Fruit fly (Drosophila melanogaster): ENCODE data around the gene CG7992.
A peak's percentile ranks its signal among the peaks of the same experiment; 100 is the strongest.

CG7992 gene

DNA sequence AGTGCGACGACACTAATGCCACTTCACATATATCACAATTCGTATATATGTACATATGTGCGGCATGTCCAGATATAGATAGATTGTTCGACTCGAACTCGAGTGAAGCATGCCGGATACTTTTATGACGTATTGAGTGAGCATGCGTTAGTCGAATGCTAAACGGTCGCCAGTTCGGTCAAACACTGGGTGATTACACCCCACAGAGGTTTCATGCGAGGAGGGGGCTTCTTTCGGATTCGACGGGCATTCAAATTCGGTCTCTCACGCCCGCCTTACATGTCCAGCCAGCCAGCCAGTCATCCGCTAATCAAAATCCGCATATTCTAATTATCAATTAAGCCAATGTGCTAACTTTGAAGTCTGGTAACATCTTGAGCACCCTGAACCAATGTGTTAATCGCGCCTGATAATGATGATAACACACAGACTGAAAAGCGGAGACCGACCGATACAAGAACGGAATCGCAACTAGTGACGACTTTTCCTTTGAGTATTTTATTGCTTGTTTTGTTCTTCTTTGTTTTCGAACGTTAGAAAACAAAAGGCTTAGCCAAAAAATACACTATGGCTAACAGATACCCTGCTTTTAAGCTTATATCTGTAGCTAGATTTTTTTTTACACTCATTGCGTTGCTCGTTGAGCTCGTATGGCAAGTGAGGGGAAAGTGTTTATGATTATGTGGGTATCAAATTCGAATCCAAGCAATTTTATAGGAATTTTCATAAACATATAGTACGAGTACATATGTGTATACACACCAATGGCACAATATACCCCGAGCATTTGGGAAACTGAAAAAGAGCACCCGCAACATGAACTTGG, 44.9 kb upstream of the CG7992 start:
- TF ChIP-seq CG33017 (tag; optimal IDR thresholded peaks at IDR 0.05) (no peak), CG14711 (tag; optimal IDR thresholded peaks at IDR 0.05) (peak; percentile 39), kay (GFP tag; ENCODE audit: borderline replicate concordance) (no peak), tj (GFP tag; optimal IDR thresholded peaks at IDR 0.05) (peak; percentile 24), CG11617 (GFP tag; optimal IDR thresholded peaks at IDR 0.05) (peak; percentile 2), ovo (GFP tag; optimal IDR thresholded peaks at IDR 0.05) (no peak), cic (GFP tag; optimal IDR thresholded peaks at IDR 0.05) (no peak), Mnt (GFP tag; optimal IDR thresholded peaks at IDR 0.05) (no peak), bab1 (GFP tag; optimal IDR thresholded peaks at IDR 0.05) (no peak), Crg-1 (GFP tag; optimal IDR thresholded peaks at IDR 0.05) (no peak)

DNA sequence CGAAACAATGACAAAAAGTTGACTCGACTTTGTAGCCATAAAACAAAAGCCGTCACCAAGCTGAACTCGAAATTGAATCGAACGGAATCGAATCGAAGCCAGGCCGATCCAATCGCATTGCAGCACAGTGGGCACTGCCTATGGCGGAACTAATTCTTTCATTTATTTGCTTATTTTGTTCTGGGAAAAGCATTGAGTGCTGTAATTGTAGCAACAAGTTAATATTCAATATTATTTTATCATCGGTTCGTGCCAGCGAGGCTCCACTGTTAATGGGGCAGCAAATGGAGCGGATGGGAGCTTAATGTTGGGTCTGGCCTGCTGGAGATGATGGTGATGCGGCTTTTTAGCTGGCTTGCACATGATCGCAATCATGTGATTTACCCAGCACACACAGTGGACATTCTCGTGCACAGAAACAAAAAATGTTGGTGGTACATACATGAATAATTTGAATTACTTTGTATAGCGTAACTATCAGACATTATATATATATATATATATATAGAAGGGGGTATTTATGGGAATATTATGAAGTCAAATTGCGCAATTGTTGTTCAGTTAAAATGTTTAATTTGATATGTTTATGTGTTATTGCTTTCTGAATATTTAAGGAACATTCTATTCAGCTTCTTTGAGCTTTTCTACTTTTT, 42.4 kb upstream of the CG7992 start:
- TF ChIP-seq Crg-1 (GFP tag; optimal IDR thresholded peaks at IDR 0.05) (peak; percentile 32), ovo (GFP tag; optimal IDR thresholded peaks at IDR 0.05) (no peak), Hr96 (GFP tag; optimal IDR thresholded peaks at IDR 0.05) (peak; percentile 66), CG14711 (tag; optimal IDR thresholded peaks at IDR 0.05) (peak; percentile 69), tj (GFP tag; optimal IDR thresholded peaks at IDR 0.05) (peak; percentile 50), Clk (GFP tag; optimal IDR thresholded peaks at IDR 0.05) (peak; percentile 9), kay (GFP tag; ENCODE audit: borderline replicate concordance) (peak; percentile 64), CG7045 (GFP tag; optimal IDR thresholded peaks at IDR 0.05) (peak; percentile 60), CG7101 (tag; optimal IDR thresholded peaks at IDR 0.05) (peak; percentile 73), CG5204 (GFP tag; optimal IDR thresholded peaks at IDR 0.05) (peak; percentile 58), cic (GFP tag; optimal IDR thresholded peaks at IDR 0.05) (no peak), CG33017 (tag; optimal IDR thresholded peaks at IDR 0.05) (peak; percentile 44), CG12768 (GFP tag; optimal IDR thresholded peaks at IDR 0.05) (peak; percentile 47), Mnt (GFP tag; optimal IDR thresholded peaks at IDR 0.05) (peak; percentile 39), pad (GFP tag; optimal IDR thresholded peaks at IDR 0.05) (peak; percentile 60), CG11617 (GFP tag; optimal IDR thresholded peaks at IDR 0.05) (peak; percentile 54), bab1 (GFP tag; optimal IDR thresholded peaks at IDR 0.05) (peak; percentile 92), CG1620 (GFP tag; optimal IDR thresholded peaks at IDR 0.05) (peak; percentile 69), cnc (optimal IDR thresholded peaks at IDR 0.05) (no peak), toe (GFP tag; optimal IDR thresholded peaks at IDR 0.05) (peak; percentile 22)

DNA sequence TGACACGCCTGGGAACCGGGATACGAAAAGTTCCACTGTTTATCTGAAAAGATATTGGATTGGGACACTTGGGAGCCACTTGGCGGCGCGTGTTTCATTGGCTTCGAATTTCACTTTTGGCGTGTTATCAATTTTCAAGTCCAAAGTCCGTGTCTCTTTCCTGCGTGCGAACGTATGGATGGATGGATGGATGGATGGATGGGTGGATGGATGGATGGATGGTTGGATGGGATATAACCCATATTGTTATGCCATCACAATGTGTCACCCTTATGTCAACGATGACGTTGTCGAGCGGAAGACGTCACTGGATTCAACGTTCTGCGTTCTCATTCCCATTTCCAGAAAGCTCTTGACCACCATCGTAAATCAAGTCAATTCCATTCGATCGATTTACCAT, 40.7 kb upstream of the CG7992 start:
- TF ChIP-seq CG11617 (GFP tag; optimal IDR thresholded peaks at IDR 0.05): no peak
- no peak for TF ChIP-seq cic (GFP tag; optimal IDR thresholded peaks at IDR 0.05)
- TF ChIP-seq ovo (GFP tag; optimal IDR thresholded peaks at IDR 0.05): no peak
- no peak for TF ChIP-seq CG33017 (tag; optimal IDR thresholded peaks at IDR 0.05)
- no peak for TF ChIP-seq kay (GFP tag; ENCODE audit: borderline replicate concordance)
- no peak for TF ChIP-seq Mnt (GFP tag; optimal IDR thresholded peaks at IDR 0.05)
- no peak for TF ChIP-seq CG5204 (GFP tag; optimal IDR thresholded peaks at IDR 0.05)
- no peak for TF ChIP-seq pad (GFP tag; optimal IDR thresholded peaks at IDR 0.05)
- TF ChIP-seq CG12768 (GFP tag; optimal IDR thresholded peaks at IDR 0.05): no peak

DNA sequence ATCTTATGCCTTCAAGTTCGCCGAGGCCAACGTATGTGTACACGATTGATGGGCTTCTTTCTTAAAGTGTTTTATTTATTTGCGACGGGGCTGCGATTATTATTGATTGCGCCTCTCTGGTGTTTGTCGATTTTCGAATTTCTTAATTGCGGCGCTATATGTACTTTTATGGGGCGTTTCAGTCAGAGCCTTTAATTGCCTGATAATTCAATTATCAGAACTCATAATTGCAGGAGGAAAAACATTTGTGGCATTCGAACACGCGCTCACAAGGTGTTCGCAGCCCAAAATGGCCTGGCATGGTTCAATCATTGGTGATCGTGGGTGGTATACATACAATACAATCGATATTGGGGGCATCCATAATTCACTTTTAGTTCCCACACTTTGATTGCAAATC, 39.2 kb upstream of the CG7992 start:
- TF ChIP-seq toe (GFP tag; optimal IDR thresholded peaks at IDR 0.05) (no peak), CG12768 (GFP tag; optimal IDR thresholded peaks at IDR 0.05) (no peak), Mnt (GFP tag; optimal IDR thresholded peaks at IDR 0.05) (no peak), ovo (GFP tag; optimal IDR thresholded peaks at IDR 0.05) (no peak), pad (GFP tag; optimal IDR thresholded peaks at IDR 0.05) (no peak), CG7045 (GFP tag; optimal IDR thresholded peaks at IDR 0.05) (no peak), bab1 (GFP tag; optimal IDR thresholded peaks at IDR 0.05) (no peak), CG1620 (GFP tag; optimal IDR thresholded peaks at IDR 0.05) (no peak), CG7101 (tag; optimal IDR thresholded peaks at IDR 0.05) (no peak), cic (GFP tag; optimal IDR thresholded peaks at IDR 0.05) (no peak), CG14711 (tag; optimal IDR thresholded peaks at IDR 0.05) (no peak), cnc (optimal IDR thresholded peaks at IDR 0.05) (no peak), CG5204 (GFP tag; optimal IDR thresholded peaks at IDR 0.05) (no peak), CG11617 (GFP tag; optimal IDR thresholded peaks at IDR 0.05) (no peak)

DNA sequence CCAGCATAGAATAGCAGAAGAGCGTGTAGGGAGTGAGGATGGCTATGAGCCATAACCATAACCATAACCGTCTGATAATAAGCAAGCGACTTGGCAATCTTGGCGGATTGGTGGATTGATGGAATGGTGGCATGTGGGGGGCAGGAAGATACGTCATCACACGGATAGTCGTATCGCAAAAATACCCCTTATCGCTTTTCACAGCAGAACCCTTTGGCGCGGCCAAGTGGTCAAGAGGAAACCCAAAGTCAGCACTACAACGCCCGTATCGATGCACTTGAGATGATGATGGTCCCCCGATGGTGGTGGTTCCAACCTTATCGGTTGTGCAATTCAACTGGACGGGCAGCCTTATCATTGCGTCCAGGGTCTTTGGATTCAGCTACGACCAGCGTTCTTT, 38.4 kb upstream of the CG7992 start:
- TF ChIP-seq Mnt (GFP tag; optimal IDR thresholded peaks at IDR 0.05): no peak
- peak; percentile 77 for TF ChIP-seq cic (GFP tag; optimal IDR thresholded peaks at IDR 0.05)

DNA sequence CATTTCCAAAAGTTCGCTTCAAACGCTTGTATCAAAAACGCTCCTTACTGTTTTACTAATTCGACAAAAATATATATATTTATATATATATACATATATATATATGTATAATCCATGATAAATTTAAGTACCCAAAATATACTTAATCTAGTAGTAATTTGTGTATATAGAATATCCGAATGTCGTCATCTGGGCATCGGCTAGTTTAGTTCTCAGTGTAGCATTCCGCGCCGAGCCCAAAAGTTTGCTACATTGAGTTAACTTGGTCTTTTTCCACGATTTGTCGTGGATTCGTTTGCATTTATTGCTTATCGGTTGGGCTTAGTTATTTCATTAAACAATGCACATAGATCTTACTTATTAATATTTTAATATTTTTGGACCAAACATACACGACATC, 34.2 kb upstream of the CG7992 start:
- no peak for TF ChIP-seq pad (GFP tag; optimal IDR thresholded peaks at IDR 0.05)
- TF ChIP-seq bab1 (GFP tag; optimal IDR thresholded peaks at IDR 0.05): peak; percentile 14
- peak; percentile 11 for TF ChIP-seq CG14711 (tag; optimal IDR thresholded peaks at IDR 0.05)

DNA sequence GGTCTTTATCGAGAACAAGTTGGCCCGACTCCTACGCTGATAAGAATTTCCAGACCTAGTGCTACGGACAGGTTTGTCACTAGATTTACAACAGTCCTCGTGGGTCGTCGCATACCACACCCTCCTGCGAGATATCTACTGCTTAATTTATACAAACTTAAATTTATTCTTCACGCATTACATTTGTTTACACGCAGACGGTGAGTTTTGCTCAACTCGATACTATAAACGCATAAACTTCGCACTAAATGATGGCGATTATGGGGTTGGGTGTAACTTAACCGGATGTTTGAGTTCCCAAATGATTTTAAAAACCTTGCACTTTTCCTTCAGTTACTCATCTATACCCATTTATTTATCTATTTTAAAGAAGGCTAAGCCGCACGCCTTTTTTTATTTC, 33.6 kb upstream of the CG7992 start:
- TF ChIP-seq CG11617 (GFP tag; optimal IDR thresholded peaks at IDR 0.05): no peak
- no peak for TF ChIP-seq CG1620 (GFP tag; optimal IDR thresholded peaks at IDR 0.05)
- TF ChIP-seq Clk (GFP tag; optimal IDR thresholded peaks at IDR 0.05): no peak
- TF ChIP-seq cnc (optimal IDR thresholded peaks at IDR 0.05): no peak
- TF ChIP-seq Crg-1 (GFP tag; optimal IDR thresholded peaks at IDR 0.05): no peak
- TF ChIP-seq CG7045 (GFP tag; optimal IDR thresholded peaks at IDR 0.05): no peak
- TF ChIP-seq ovo (GFP tag; optimal IDR thresholded peaks at IDR 0.05): no peak
- no peak for TF ChIP-seq CG5204 (GFP tag; optimal IDR thresholded peaks at IDR 0.05)
- TF ChIP-seq pad (GFP tag; optimal IDR thresholded peaks at IDR 0.05): no peak
- TF ChIP-seq kay (GFP tag; ENCODE audit: borderline replicate concordance): no peak
- TF ChIP-seq CG12768 (GFP tag; optimal IDR thresholded peaks at IDR 0.05): no peak
- no peak for TF ChIP-seq cic (GFP tag; optimal IDR thresholded peaks at IDR 0.05)
